Fruit fly (Drosophila melanogaster) whole organism, embryonic: ENCODE measurements around the gene heph.

Experiments used
- Atf3 ChIP-seq: fragments of 200-800 bp; sonication (Bioruptor generic); optimal IDR thresholded peaks from 3 replicates; lab custom pipeline; 2016; ENCODE audit warnings: missing biosample characterization, missing genetic modification characterization
- Blimp-1 ChIP-seq: fragments of 200-800 bp; sonication (Bioruptor generic); optimal IDR thresholded peaks from 3 replicates; lab custom pipeline; 2018; ENCODE audit warnings: missing biosample characterization, missing genetic modification characterization, mild to moderate bottlenecking, moderate library complexity, missing genetic modification reagents
- CG1024 ChIP-seq: fragments of 200-800 bp; sonication (Bioruptor generic); IDR thresholded peaks from 2 replicates; pipeline ENCODE4 v1.3.6; 2022; ENCODE audit warnings: missing biosample characterization, missing genetic modification characterization
- CG10543 ChIP-seq: fragments of 200-800 bp; sonication (Bioruptor generic); optimal IDR thresholded peaks from 3 replicates; lab custom pipeline; 2017; ENCODE audit warnings: missing biosample characterization, mild to moderate bottlenecking, missing genetic modification characterization, moderate library complexity
- CG11093 ChIP-seq: fragments of 200-800 bp; sonication (Bioruptor generic); IDR thresholded peaks from 3 replicates; pipeline ENCODE4 v1.3.6; 2022; ENCODE audit warnings: missing biosample characterization, missing genetic modification characterization
- CG11247 ChIP-seq: fragments of 200-800 bp; sonication (Bioruptor generic); IDR thresholded peaks from 2 replicates; pipeline ENCODE4 v1.3.6; 2022; ENCODE audit warnings: missing biosample characterization, missing genetic modification characterization
- CG12219 ChIP-seq: fragments of 200-800 bp; sonication (Bioruptor generic); optimal IDR thresholded peaks from 3 replicates; lab custom pipeline; 2018; ENCODE audit warnings: missing biosample characterization, mild to moderate bottlenecking, missing genetic modification characterization
- CG13287 ChIP-seq: fragments of 200-800 bp; sonication (Bioruptor generic); IDR thresholded peaks from 2 replicates; pipeline ENCODE4 v1.3.6; 2022; ENCODE audit warnings: missing biosample characterization, missing genetic modification characterization; ENCODE audit not compliant: partially characterized antibody
- CG2712 ChIP-seq: fragments of 200-800 bp; optimal IDR thresholded peaks from 3 replicates; lab custom pipeline; 2019; ENCODE audit warnings: missing biosample characterization, mild to moderate bottlenecking, missing genetic modification characterization, moderate library complexity
- CG30020 ChIP-seq: fragments of 200-800 bp; optimal IDR thresholded peaks from 2 replicates; lab custom pipeline; 2019; ENCODE audit warnings: missing biosample characterization, mild to moderate bottlenecking, missing genetic modification characterization, moderate library complexity
- CG32767 ChIP-seq: fragments of 200-800 bp; sonication (Bioruptor generic); IDR thresholded peaks from 2 replicates; pipeline ENCODE4 v1.3.6; 2022; ENCODE audit warnings: missing biosample characterization, missing genetic modification characterization
- CG3847 ChIP-seq: fragments of 200-800 bp; sonication (Bioruptor generic); IDR thresholded peaks from 2 replicates; pipeline ENCODE4 v1.3.6; 2022; ENCODE audit warnings: missing biosample characterization, missing genetic modification characterization
- CG3995 ChIP-seq: fragments of 200-800 bp; sonication (Bioruptor generic); optimal IDR thresholded peaks from 3 replicates; lab custom pipeline; 2016; ENCODE audit warnings: missing biosample characterization, missing genetic modification characterization
- CG4282 ChIP-seq: fragments of 200-800 bp; sonication (Bioruptor generic); optimal IDR thresholded peaks from 2 replicates; lab custom pipeline; 2016; ENCODE audit warnings: missing biosample characterization, missing genetic modification characterization
- CG4360 ChIP-seq: fragments of 200-800 bp; sonication (Bioruptor generic); IDR thresholded peaks from 2 replicates; pipeline ENCODE4 v1.3.6; 2022; ENCODE audit warnings: missing biosample characterization, missing genetic modification characterization
- CG7786 ChIP-seq: fragments of 200-800 bp; sonication (Bioruptor generic); optimal IDR thresholded peaks from 2 replicates; lab custom pipeline; 2016; ENCODE audit warnings: missing biosample characterization, missing genetic modification characterization
- CTCF ChIP-seq: fragments of 200-800 bp; sonication (Bioruptor generic); optimal IDR thresholded peaks from 2 replicates; lab custom pipeline; 2017; ENCODE audit warnings: missing biosample characterization, mild to moderate bottlenecking, missing genetic modification characterization, moderate library complexity
- Camta ChIP-seq: fragments of 200-800 bp; sonication (Bioruptor generic); optimal IDR thresholded peaks from 2 replicates; lab custom pipeline; 2016; ENCODE audit warnings: missing biosample characterization, missing genetic modification characterization
- Chrac-16 ChIP-seq: fragments of 200-800 bp; sonication (Bioruptor generic); optimal IDR thresholded peaks from 3 replicates; lab custom pipeline; 2016; ENCODE audit warnings: missing biosample characterization, missing genetic modification characterization
- Dbx ChIP-seq: fragments of 200-800 bp; sonication (Bioruptor generic); IDR thresholded peaks from 3 replicates; pipeline ENCODE4 v1.3.6; 2022; ENCODE audit warnings: missing biosample characterization, missing genetic modification characterization
- Doc3 ChIP-seq: fragments of 200-800 bp; sonication (Bioruptor generic); IDR thresholded peaks from 3 replicates; pipeline ENCODE4 v1.3.6; 2022; ENCODE audit warnings: missing biosample characterization, missing genetic modification characterization; ENCODE audit not compliant: partially characterized antibody
- Ets97D ChIP-seq: fragments of 200-800 bp; sonication (Bioruptor generic); optimal IDR thresholded peaks from 3 replicates; lab custom pipeline; 2016; ENCODE audit warnings: missing biosample characterization, missing genetic modification characterization
- Hmr ChIP-seq: fragments of 200-800 bp; sonication (Bioruptor generic); optimal IDR thresholded peaks from 3 replicates; lab custom pipeline; 2017; ENCODE audit warnings: mild to moderate bottlenecking, missing biosample characterization, missing genetic modification reagents, missing genetic modification characterization
- Jarid2 ChIP-seq: fragments of 200-800 bp; sonication (Bioruptor generic); optimal IDR thresholded peaks from 3 replicates; lab custom pipeline; 2017; ENCODE audit warnings: mild to moderate bottlenecking, missing biosample characterization, missing genetic modification reagents, missing genetic modification characterization
- Lhr ChIP-seq: fragments of 200-800 bp; sonication (Bioruptor generic); optimal IDR thresholded peaks from 3 replicates; lab custom pipeline; 2017; ENCODE audit warnings: mild to moderate bottlenecking, missing biosample characterization, missing genetic modification reagents, missing genetic modification characterization
- Mad ChIP-seq: fragments of 200-800 bp; sonication (Bioruptor generic); optimal IDR thresholded peaks from 2 replicates; lab custom pipeline; 2016; ENCODE audit warnings: missing biosample characterization, missing genetic modification characterization
- Med ChIP-seq: fragments of 200-800 bp; sonication (Bioruptor generic); peaks from one replicate; lab custom pipeline; 2016; ENCODE audit warnings: missing biosample characterization, missing genetic modification characterization, mild to moderate bottlenecking, inconsistent platforms, moderate library complexity
- Sry-β ChIP-seq: fragments of 200-800 bp; sonication (Bioruptor generic); optimal IDR thresholded peaks from 2 replicates; lab custom pipeline; 2018; ENCODE audit warnings: missing biosample characterization, mild to moderate bottlenecking, missing genetic modification characterization, moderate library complexity
- Xbp1 ChIP-seq: fragments of 200-800 bp; sonication (Bioruptor generic); optimal IDR thresholded peaks from 3 replicates; lab custom pipeline; 2016; ENCODE audit warnings: missing biosample characterization, mild to moderate bottlenecking, missing genetic modification characterization
- ase ChIP-seq: fragments of 200-800 bp; sonication (Bioruptor generic); IDR thresholded peaks from 3 replicates; pipeline ENCODE4 v1.3.6; 2022; ENCODE audit warnings: missing biosample characterization, missing genetic modification characterization
- ash1 ChIP-seq: fragments of 200-800 bp; sonication (Bioruptor generic); optimal IDR thresholded peaks from 2 replicates; lab custom pipeline; 2018; ENCODE audit warnings: missing biosample characterization, mild to moderate bottlenecking, missing genetic modification characterization
- bbx ChIP-seq: fragments of 200-800 bp; sonication (Bioruptor generic); IDR thresholded peaks from 2 replicates; pipeline ENCODE4 v1.3.6; 2022; ENCODE audit warnings: missing biosample characterization, missing genetic modification characterization; ENCODE audit not compliant: partially characterized antibody
- br ChIP-seq: fragments of >200 bp; optimal IDR thresholded peaks from 2 replicates; lab custom pipeline; 2017
- cas ChIP-seq: fragments of 200-800 bp; sonication (Bioruptor generic); IDR thresholded peaks from 2 replicates; pipeline ENCODE4 v1.3.6; 2022; ENCODE audit warnings: missing biosample characterization, missing genetic modification characterization
- cato ChIP-seq: fragments of 200-800 bp; sonication (Bioruptor generic); optimal IDR thresholded peaks from 2 replicates; lab custom pipeline; 2016; ENCODE audit warnings: missing biosample characterization, missing genetic modification characterization, borderline replicate concordance
- dati ChIP-seq: fragments of 200-800 bp; sonication (Bioruptor generic); IDR thresholded peaks from 2 replicates; pipeline ENCODE4 v1.3.6; 2022; ENCODE audit warnings: missing biosample characterization, missing genetic modification characterization
- dimm ChIP-seq: fragments of 200-800 bp; sonication (Bioruptor generic); IDR thresholded peaks from 2 replicates; pipeline ENCODE4 v1.3.6; 2022; ENCODE audit warnings: missing biosample characterization, missing genetic modification characterization
- gcm ChIP-seq: fragments of 200-800 bp; sonication (Bioruptor generic); optimal IDR thresholded peaks from 2 replicates; lab custom pipeline; 2019; ENCODE audit warnings: missing biosample characterization, mild to moderate bottlenecking, missing genetic modification characterization, moderate library complexity
- kah ChIP-seq: fragments of 200-800 bp; sonication (Bioruptor generic); optimal IDR thresholded peaks from 2 replicates; lab custom pipeline; 2018; ENCODE audit warnings: missing biosample characterization, mild to moderate bottlenecking, missing genetic modification characterization
- lola ChIP-seq, 3 experiments: fragments of >200 bp in 2 of 3; fragments of 200-800 bp in 1 of 3; sonication (Bioruptor generic) in 1 of 3; optimal IDR thresholded peaks; 2 replicates each; lab custom pipeline; 2017 to 2019; ENCODE audit warnings: missing biosample characterization in 3 of 3, missing genetic modification characterization in 3 of 3, mild to moderate bottlenecking in 1 of 3, moderate library complexity in 1 of 3
- luna ChIP-seq: fragments of 200-800 bp; sonication (Bioruptor generic); optimal IDR thresholded peaks from 2 replicates; lab custom pipeline; 2016; ENCODE audit warnings: missing biosample characterization, missing genetic modification characterization
- nau ChIP-seq: fragments of 200-800 bp; sonication (Bioruptor generic); optimal IDR thresholded peaks from 3 replicates; lab custom pipeline; 2017; ENCODE audit warnings: missing biosample characterization, mild to moderate bottlenecking, missing genetic modification characterization, missing genetic modification reagents
- nmo ChIP-seq: fragments of 200-800 bp; sonication (Bioruptor generic); optimal IDR thresholded peaks from 2 replicates; lab custom pipeline; 2018; ENCODE audit warnings: missing biosample characterization, mild to moderate bottlenecking, missing genetic modification characterization, moderate library complexity
- oc ChIP-seq: fragments of 200-800 bp; sonication (Bioruptor generic); optimal IDR thresholded peaks from 2 replicates; lab custom pipeline; 2018; ENCODE audit warnings: missing biosample characterization, mild to moderate bottlenecking, missing genetic modification characterization, moderate library complexity
- odd ChIP-seq: fragments of 200-800 bp; sonication (Bioruptor generic); optimal IDR thresholded peaks from 2 replicates; lab custom pipeline; 2017; ENCODE audit warnings: missing biosample characterization, mild to moderate bottlenecking, missing genetic modification characterization
- onecut ChIP-seq: fragments of 200-800 bp; sonication (Bioruptor generic); IDR thresholded peaks from 2 replicates; pipeline ENCODE4 v1.3.6; 2022; ENCODE audit warnings: missing biosample characterization, missing genetic modification characterization
- so ChIP-seq: fragments of 200-800 bp; sonication (Bioruptor generic); IDR thresholded peaks from 3 replicates; pipeline ENCODE4 v1.3.6; 2022; ENCODE audit warnings: missing biosample characterization, missing genetic modification characterization
- trh ChIP-seq: fragments of 200-800 bp; sonication (Bioruptor generic); optimal IDR thresholded peaks from 2 replicates; lab custom pipeline; 2016; ENCODE audit warnings: missing biosample characterization, missing genetic modification characterization
- ttk ChIP-seq: fragments of 200-800 bp; sonication (Bioruptor generic); IDR thresholded peaks from 2 replicates; pipeline ENCODE4 v2.1.2; 2022; ENCODE audit warnings: missing biosample characterization, missing genetic modification characterization
- wdn ChIP-seq: fragments of 200-800 bp; sonication (Bioruptor generic); IDR thresholded peaks from 2 replicates; pipeline ENCODE4 v1.3.6; 2022; ENCODE audit warnings: missing biosample characterization, missing genetic modification characterization
- wor ChIP-seq: fragments of 200-800 bp; sonication (Bioruptor generic); IDR thresholded peaks from 2 replicates; pipeline ENCODE4 v1.3.6; 2022; ENCODE audit warnings: missing biosample characterization, missing genetic modification characterization
- zfh1 ChIP-seq: fragments of 200-800 bp; sonication (Bioruptor generic); IDR thresholded peaks from 3 replicates; pipeline ENCODE4 v1.3.6; 2022; ENCODE audit warnings: missing biosample characterization, missing genetic modification characterization

heph gene

dm6 chr3R:31805228-31805738 lies 210.0 kb downstream of the heph start, which contains the start of the genes CG42233 and CG1971 (continued):
- TF ChIP-seq CG12219 (peak; percentile 2), CG7786 (GFP tag; lab: Kevin White, UChicago) (peak; percentile 29), CG13287 (peak; percentile 61), Ets97D (GFP tag; lab: Kevin White, UChicago) (no peak), Mad (GFP tag; lab: Kevin White, UChicago) (peak; percentile 22), CTCF (GFP tag; lab: Kevin White, UChicago) (peak; percentile 8), oc (tag; lab: Kevin White, UChicago) (no peak), onecut (GFP tag; lab: Robert Waterston, UW) (no peak), ttk (GFP tag; lab: Robert Waterston, UW) (no peak), CG2712 (tag; lab: Kevin White, UChicago) (no peak), Camta (no peak), kah (GFP tag; lab: Kevin White, UChicago) (no peak), Sry-β (GFP tag; lab: Kevin White, UChicago) (no peak), nmo (GFP tag; lab: Kevin White, UChicago) (peak; percentile 41), wdn (GFP tag; lab: Robert Waterston, UW) (no peak), gcm (no peak), Lhr (no peak), CG30020 (no peak), br (no peak), Med (GFP tag; lab: Kevin White, UChicago) (peak; percentile 91), ash1 (GFP tag; lab: Kevin White, UChicago) (no peak), so (GFP tag; lab: Robert Waterston, UW) (no peak), dimm (GFP tag; lab: Robert Waterston, UW) (no peak), ase (GFP tag; lab: Robert Waterston, UW) (peak; percentile 36; the same call in 1 of the 3 replicates), trh (no peak), Jarid2 (no peak), dati (GFP tag; lab: Robert Waterston, UW) (no peak), CG11247 (GFP tag; lab: Robert Waterston, UW) (no peak), bbx (GFP tag; lab: Robert Waterston, UW) (peak; percentile 30; the same call in 1 of the 2 replicates), Blimp-1 (no peak), luna (no peak), Atf3 (no peak), CG4360 (no peak), Dbx (GFP tag; lab: Robert Waterston, UW) (no peak), nau (GFP tag; lab: Kevin White, UChicago) (no peak), Xbp1 (GFP tag; lab: Kevin White, UChicago) (peak; percentile 24), Doc3 (GFP tag; lab: Robert Waterston, UW) (0 out of 3 replicates have a peak, but pooled peaks have one; percentile 21), zfh1 (0 out of 3 replicates have a peak, but pooled peaks have one; percentile 29), CG1024 (GFP tag; lab: Robert Waterston, UW) (no peak), odd (GFP tag; lab: Kevin White, UChicago) (no peak), lola (GFP tag; optimal IDR thresholded peaks at IDR 0.05; lab: Kevin White, UChicago) (no peak), CG3847 (no peak), Chrac-16 (no peak), cato (GFP tag; lab: Kevin White, UChicago) (no peak), CG3995 (GFP tag; lab: Kevin White, UChicago) (peak; percentile 87), CG32767 (GFP tag; lab: Robert Waterston, UW) (0 out of 2 replicates have a peak, but pooled peaks have one; percentile 35), cas (GFP tag; lab: Robert Waterston, UW) (no peak), CG11093 (GFP tag; lab: Robert Waterston, UW) (no peak), CG10543 (GFP tag; lab: Kevin White, UChicago) (no peak), Hmr (no peak), wor (GFP tag; lab: Robert Waterston, UW) (no peak), CG4282 (GFP tag; lab: Kevin White, UChicago) (peak; percentile 73)
